Fruit fly (Drosophila melanogaster): ENCODE measurements around the gene pkm.

The pkm gene

dm6 chrX:11611645-11612079 is 27.7 kb upstream of the pkm start, which contains the start of the genes CG2247 and CG1703 (continued):
- TF ChIP-seq fu2 (GFP tag; optimal IDR thresholded peaks at IDR 0.05) = no peak
- peak; percentile 87 for TF ChIP-seq CG18011 (GFP tag; optimal IDR thresholded peaks at IDR 0.05)
- TF ChIP-seq Atf3 (GFP tag; optimal IDR thresholded peaks at IDR 0.05) = no peak
- TF ChIP-seq Dip2 (GFP tag; IDR thresholded peaks at IDR 0.05) = no peak
- no peak for TF ChIP-seq shn (GFP tag; optimal IDR thresholded peaks at IDR 0.05)
- TF ChIP-seq CG4360 (GFP tag; IDR thresholded peaks at IDR 0.05) = peak; percentile 77; the same call in 1 of the 2 replicates
- no peak for TF ChIP-seq repo (GFP tag; optimal IDR thresholded peaks at IDR 0.05)
- no peak for TF ChIP-seq CG6683 (GFP tag; optimal IDR thresholded peaks at IDR 0.05)
- TF ChIP-seq CG32767 (GFP tag; IDR thresholded peaks at IDR 0.05) = no peak
- no peak for TF ChIP-seq Sry-β (GFP tag; optimal IDR thresholded peaks at IDR 0.05)
- no peak for TF ChIP-seq trh (GFP tag; optimal IDR thresholded peaks at IDR 0.05)
- TF ChIP-seq bowl (GFP tag; IDR thresholded peaks at IDR 0.05) = no peak
- TF ChIP-seq pfk (GFP tag; optimal IDR thresholded peaks at IDR 0.05) = peak; percentile 48
- no peak for TF ChIP-seq dmrt99B (tag; optimal IDR thresholded peaks at IDR 0.05)
- no peak for TF ChIP-seq CG2889 (GFP tag; IDR thresholded peaks at IDR 0.05)
- peak; percentile 28 for TF ChIP-seq scrt (GFP tag; optimal IDR thresholded peaks at IDR 0.05)
- TF ChIP-seq Ets65A (GFP tag) = peak; percentile 28
- peak; percentile 30 for TF ChIP-seq sug (tag; optimal IDR thresholded peaks at IDR 0.05)
- TF ChIP-seq al (GFP tag; IDR thresholded peaks at IDR 0.05) = no peak
- no peak for TF ChIP-seq CG2678 (tag; optimal IDR thresholded peaks at IDR 0.05)
- no peak for TF ChIP-seq sim (GFP tag; IDR thresholded peaks at IDR 0.05)
- TF ChIP-seq CG18764 (GFP tag; optimal IDR thresholded peaks at IDR 0.05) = no peak
- TF ChIP-seq sima (GFP tag; optimal IDR thresholded peaks at IDR 0.05) = no peak
- peak; percentile 86 for TF ChIP-seq CG9797 (GFP tag; optimal IDR thresholded peaks at IDR 0.05)
- peak; percentile 54 for TF ChIP-seq CG8924 (tag; optimal IDR thresholded peaks at IDR 0.05)
- peak; percentile 62 for TF ChIP-seq nmo (GFP tag; optimal IDR thresholded peaks at IDR 0.05)
- no peak for TF ChIP-seq CG31388 (GFP tag; optimal IDR thresholded peaks at IDR 0.05)
- TF ChIP-seq ewg (GFP tag; optimal IDR thresholded peaks at IDR 0.05) = no peak
- TF ChIP-seq chm (GFP tag; IDR thresholded peaks at IDR 0.05) = no peak
- TF ChIP-seq NfI (GFP tag; optimal IDR thresholded peaks at IDR 0.05) = no peak
- no peak for TF ChIP-seq ftz-f1 (GFP tag; optimal IDR thresholded peaks at IDR 0.05)
- no peak for TF ChIP-seq CG8281 (tag; optimal IDR thresholded peaks at IDR 0.05)
- TF ChIP-seq grn (GFP tag; optimal IDR thresholded peaks at IDR 0.05) = peak; percentile 26
- no peak for TF ChIP-seq chn (GFP tag; optimal IDR thresholded peaks at IDR 0.05)
- no peak for TF ChIP-seq CG12769 (tag; optimal IDR thresholded peaks at IDR 0.05)
- TF ChIP-seq Bgb (GFP tag; IDR thresholded peaks at IDR 0.05; ENCODE audit: partially characterized antibody) = peak; percentile 81
- TF ChIP-seq CG6272 (GFP tag; IDR thresholded peaks at IDR 0.05) = no peak
- TF ChIP-seq chinmo (GFP tag; IDR thresholded peaks at IDR 0.05; ENCODE audit: partially characterized antibody) = peak; percentile 58; the same call in 1 of the 4 replicates
- TF ChIP-seq CG12236 (GFP tag; optimal IDR thresholded peaks at IDR 0.05) = no peak
- peak; percentile 62 for TF ChIP-seq dm (GFP tag; optimal IDR thresholded peaks at IDR 0.05)
- TF ChIP-seq eve (GFP tag; optimal IDR thresholded peaks at IDR 0.05) = no peak
- no peak for TF ChIP-seq ap (GFP tag; IDR thresholded peaks at IDR 0.05)
- no peak for TF ChIP-seq Vsx1 (GFP tag; optimal IDR thresholded peaks at IDR 0.05)
